Worm (Caenorhabditis elegans): Measurements from ENCODE around the gene oac-6.

oac-6 gene

DNA sequence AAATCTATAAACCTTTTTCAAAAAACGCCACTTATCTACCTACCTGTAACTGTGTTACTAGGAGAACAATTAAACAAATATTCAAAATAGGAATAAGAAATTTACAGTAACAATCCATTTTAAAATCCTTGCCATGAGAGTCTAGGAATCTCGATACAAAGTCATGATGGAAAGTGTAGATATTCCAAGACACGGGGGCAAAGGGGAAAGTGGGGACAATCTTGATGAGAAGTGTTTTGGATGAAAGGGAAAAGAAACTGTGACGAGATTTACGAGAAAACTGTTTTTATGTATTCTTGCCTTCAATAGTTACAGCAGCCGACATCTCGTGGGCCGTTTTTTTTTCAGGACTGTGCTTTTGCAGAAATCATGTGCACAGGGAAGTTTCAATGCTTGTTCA, 20.4 kb upstream of the oac-6 start, which contains the start of gene F28G4.2:
TSS of gene F28G4.2 (minus strand) at position 175 of the 400 bp plus-strand sequence.
- no peak for TF ChIP-seq nhr-43 (tag; optimal IDR thresholded peaks at IDR 0.05; ENCODE audit: poor library complexity, severe bottlenecking)
- no peak for TF ChIP-seq nhr-23 (tag; optimal IDR thresholded peaks at IDR 0.05)
- no peak for TF ChIP-seq lin-15B (tag; optimal IDR thresholded peaks at IDR 0.05)
- no peak for TF ChIP-seq aly-2 (tag; optimal IDR thresholded peaks at IDR 0.05)
- TF ChIP-seq nhr-76 (tag; optimal IDR thresholded peaks at IDR 0.05): no peak
- TF ChIP-seq lsy-12 (tag; optimal IDR thresholded peaks at IDR 0.05): no peak
- TF ChIP-seq ceh-82 (tag; optimal IDR thresholded peaks at IDR 0.05): no peak
- no peak for TF ChIP-seq sea-2 (GFP tag; optimal IDR thresholded peaks at IDR 0.05)
- TF ChIP-seq nhr-237 (tag; optimal IDR thresholded peaks at IDR 0.05): no peak
- no peak for TF ChIP-seq unc-39 (tag; optimal IDR thresholded peaks at IDR 0.05)
- no peak for TF ChIP-seq nhr-67 (tag; optimal IDR thresholded peaks at IDR 0.05)
- TF ChIP-seq R02D3.7 (tag; optimal IDR thresholded peaks at IDR 0.05): no peak

- no peak for TF ChIP-seq egl-5 (tag; optimal IDR thresholded peaks at IDR 0.05)
- no peak for TF ChIP-seq ztf-11 (tag; optimal IDR thresholded peaks at IDR 0.05)
- no peak for TF ChIP-seq nhr-11 (tag; optimal IDR thresholded peaks at IDR 0.05)
- no peak for TF ChIP-seq nhr-25 (tag; optimal IDR thresholded peaks at IDR 0.05)
- TF ChIP-seq zag-1 (tag; optimal IDR thresholded peaks at IDR 0.05): no peak
- TF ChIP-seq nhr-12 (tag; optimal IDR thresholded peaks at IDR 0.05): no peak
- no peak for TF ChIP-seq nhr-23 (tag; optimal IDR thresholded peaks at IDR 0.05)
- no peak for TF ChIP-seq sea-2 (GFP tag; optimal IDR thresholded peaks at IDR 0.05)
- no peak for TF ChIP-seq tbx-2 (tag; optimal IDR thresholded peaks at IDR 0.05)
- TF ChIP-seq lin-39 (tag; optimal IDR thresholded peaks at IDR 0.05): no peak
Measured at ce11 chrV:16285794-16286193, 16.7 kb upstream of the oac-6 start, which contains the start of gene F28G4.4. Gene F28G4.4 (minus strand): TSS chrV:16285894.

DNA sequence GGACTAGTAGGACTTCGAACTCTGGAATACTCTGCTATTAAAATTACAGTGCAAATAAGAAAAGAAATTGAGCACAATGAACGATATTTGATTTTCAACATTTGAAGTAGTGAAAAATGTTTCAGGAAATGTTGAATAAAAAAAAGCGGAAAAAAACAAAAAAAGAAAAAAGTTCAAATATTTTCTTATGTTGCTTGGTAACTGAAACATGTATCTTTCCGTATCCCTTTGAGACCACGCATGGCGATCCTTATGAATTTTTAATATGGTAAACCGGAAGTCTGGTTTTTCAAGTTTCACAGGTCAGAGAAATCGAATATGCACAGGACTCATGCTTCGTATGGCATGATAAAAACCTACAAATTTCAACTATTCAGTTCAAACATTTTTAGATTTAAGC, 14.9 kb upstream of the oac-6 start, which contains the start of gene F28G4.3:
TSS of gene F28G4.3 (minus strand) at position 101 of the 400 bp plus-strand sequence.
- TF ChIP-seq lin-15B (tag; optimal IDR thresholded peaks at IDR 0.05): no peak
- no peak for TF ChIP-seq nhr-76 (tag; optimal IDR thresholded peaks at IDR 0.05)
- TF ChIP-seq ama-1 (optimal IDR thresholded peaks at IDR 0.05): no peak
- no peak for TF ChIP-seq ceh-82 (tag; optimal IDR thresholded peaks at IDR 0.05)
- TF ChIP-seq pqm-1 (tag; optimal IDR thresholded peaks at IDR 0.05): no peak
- TF ChIP-seq nhr-12 (tag; optimal IDR thresholded peaks at IDR 0.05): no peak
- TF ChIP-seq R02D3.7 (tag; optimal IDR thresholded peaks at IDR 0.05): no peak

DNA sequence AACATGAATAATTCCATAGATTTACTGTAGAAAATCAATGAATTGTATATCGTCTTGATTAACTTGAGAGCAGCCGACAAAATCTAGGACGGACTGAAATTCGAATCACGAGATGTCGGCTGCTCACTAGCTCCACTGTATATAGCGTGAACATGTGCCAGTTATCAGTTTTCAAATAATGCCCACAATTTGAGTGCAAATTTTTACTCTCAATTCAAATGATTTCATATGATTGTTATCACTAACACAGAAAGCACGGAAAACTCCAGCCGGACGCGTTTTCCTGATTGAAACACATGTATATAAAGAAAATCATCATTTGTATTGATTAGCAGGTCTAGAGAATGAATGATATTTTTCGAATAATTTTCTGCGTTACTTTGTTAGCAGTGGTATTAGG, 10.1 kb upstream of the oac-6 start, which contains the start of gene oac-5:
TSS of gene oac-5 (plus strand) at position 301 of the 400 bp plus-strand sequence.
- TF ChIP-seq nhr-11 (tag; optimal IDR thresholded peaks at IDR 0.05) (no peak), daf-12 (tag; optimal IDR thresholded peaks at IDR 0.05) (no peak), mml-1 (tag; optimal IDR thresholded peaks at IDR 0.05) (no peak), elt-2 (tag; optimal IDR thresholded peaks at IDR 0.05) (peak; percentile 42), pqm-1 (tag; optimal IDR thresholded peaks at IDR 0.05) (peak; percentile 12)

ce11 chrV:16297070-16297469, 5.4 kb upstream of the oac-6 start, which contains the start of gene srbc-83:
Gene srbc-83 (plus strand): TSS chrV:16297370.
- no peak for TF ChIP-seq nhr-23 (tag; optimal IDR thresholded peaks at IDR 0.05)
- no peak for TF ChIP-seq ama-1 (optimal IDR thresholded peaks at IDR 0.05)

DNA sequence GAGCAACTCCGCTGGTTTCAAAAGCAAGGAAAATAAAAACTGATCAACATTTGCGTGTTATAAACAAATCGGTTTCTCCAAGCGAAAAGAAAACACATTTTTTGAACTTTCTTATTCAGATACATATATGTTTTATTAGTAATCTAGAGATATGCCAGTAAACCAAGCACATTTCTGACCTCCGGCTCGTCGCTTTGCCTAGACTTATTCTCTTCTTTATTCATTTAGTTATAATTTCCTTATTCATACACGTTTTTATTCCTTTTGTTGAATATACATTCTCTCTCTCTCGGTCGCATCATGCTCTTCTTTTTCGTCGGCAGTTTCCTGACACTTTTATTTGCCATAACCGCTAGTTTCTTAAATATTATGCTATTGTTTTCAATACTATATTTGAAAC, 3.8 kb upstream of the oac-6 start, which contains the start of gene srbc-84:
TSS of gene srbc-84 (plus strand) at position 301 of the 400 bp plus-strand sequence.
- no peak for TF ChIP-seq ztf-11 (tag; optimal IDR thresholded peaks at IDR 0.05)

- TF ChIP-seq snpc-4 (tag; optimal IDR thresholded peaks at IDR 0.05) (no peak), skn-1 (tag; optimal IDR thresholded peaks at IDR 0.05) (no peak), aly-2 (tag; optimal IDR thresholded peaks at IDR 0.05) (no peak), nhr-43 (tag; optimal IDR thresholded peaks at IDR 0.05; ENCODE audit: poor library complexity, severe bottlenecking) (no peak), elt-3 (tag; optimal IDR thresholded peaks at IDR 0.05) (no peak), pqm-1 (tag; optimal IDR thresholded peaks at IDR 0.05) (no peak)
Measured at ce11 chrV:16299834-16300233, 2.7 kb upstream of the oac-6 start.

DNA sequence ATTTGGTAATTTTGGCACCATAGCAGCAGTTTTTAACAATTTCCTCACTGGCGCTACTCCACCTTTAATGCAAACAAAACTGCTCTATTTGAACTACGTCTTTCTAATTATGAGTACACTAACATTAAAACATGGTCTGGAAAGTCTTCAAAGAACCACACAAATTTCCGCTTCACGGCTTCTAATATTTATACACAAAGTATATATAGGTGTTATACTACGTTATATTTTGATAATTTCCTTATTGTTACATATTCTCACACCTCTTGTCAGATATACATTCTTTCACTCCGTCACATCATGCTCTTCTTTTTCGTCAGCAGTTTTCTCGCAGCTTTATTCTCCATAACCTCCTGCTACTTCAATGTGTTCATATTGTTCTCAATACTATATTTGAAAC, 2.2 kb upstream of the oac-6 start, which contains the start of gene srbc-82:
TSS of gene srbc-82 (plus strand) at position 301 of the 400 bp plus-strand sequence.
- TF ChIP-seq nfya-1 (tag; optimal IDR thresholded peaks at IDR 0.05; ENCODE audit: insufficient read depth) (no peak), unc-62 (GFP tag; optimal IDR thresholded peaks at IDR 0.05) (no peak)
